Fruit fly (Drosophila melanogaster) whole organism, wandering third instar larva: ENCODE data around the gene CG4325.

Experiments used
- Abd-B ChIP-seq: fragments of >200 bp; optimal IDR thresholded peaks from 2 replicates; lab custom pipeline; 2017; ENCODE audit warnings: missing biosample characterization, missing genetic modification characterization
- CG32264 ChIP-seq: fragments of 200-800 bp; sonication (Bioruptor generic); optimal IDR thresholded peaks from 2 replicates; lab custom pipeline; 2016; ENCODE audit warnings: missing biosample characterization, missing genetic modification characterization
- CG9705 ChIP-seq: fragments of 200-800 bp; sonication (Bioruptor generic); optimal IDR thresholded peaks from 2 replicates; lab custom pipeline; 2018; ENCODE audit warnings: missing biosample characterization, mild to moderate bottlenecking, missing genetic modification characterization
- CrebA ChIP-seq: fragments of 200-800 bp; sonication (Bioruptor generic); optimal IDR thresholded peaks from 2 replicates; lab custom pipeline; 2016; ENCODE audit warnings: missing biosample characterization, mild to moderate bottlenecking, missing genetic modification characterization, borderline replicate concordance
- Dfd ChIP-seq: fragments of >200 bp; optimal IDR thresholded peaks from 2 replicates; lab custom pipeline; 2017; ENCODE audit warnings: missing biosample characterization, missing genetic modification characterization
- Dif ChIP-seq: fragments of 200-275, 200-300 bp; sonication (Bioruptor generic); optimal IDR thresholded peaks from 2 replicates; lab custom pipeline; 2018; ENCODE audit warnings: missing biosample characterization, missing genetic modification characterization; ENCODE audit not compliant: partially characterized antibody
- GATAd ChIP-seq: sonication (Bioruptor generic); optimal IDR thresholded peaks from 2 replicates; lab custom pipeline; 2016; ENCODE audit warnings: missing biosample characterization, missing genetic modification characterization
- HLH106 ChIP-seq: fragments of 200-800 bp; optimal IDR thresholded peaks from 3 replicates; lab custom pipeline; 2019; ENCODE audit warnings: missing biosample characterization, mild to moderate bottlenecking, missing genetic modification characterization, moderate library complexity
- Hnf4 ChIP-seq: fragments of 200-800 bp; sonication (Bioruptor generic); optimal IDR thresholded peaks from 2 replicates; lab custom pipeline; 2016; ENCODE audit warnings: missing biosample characterization, mild to moderate bottlenecking, missing genetic modification characterization
- Hr78 ChIP-seq: fragments of >200 bp; optimal IDR thresholded peaks from 2 replicates; lab custom pipeline; 2017; ENCODE audit warnings: missing biosample characterization, missing genetic modification characterization
- Hr83 ChIP-seq: fragments of 200-300 bp; sonication (Bioruptor generic); optimal IDR thresholded peaks from 2 replicates; lab custom pipeline; 2016; ENCODE audit warnings: missing biosample characterization, mild to moderate bottlenecking, missing genetic modification characterization, moderate library complexity; ENCODE audit not compliant: poor library complexity, severe bottlenecking
- Jra ChIP-seq: sonication (Bioruptor generic); optimal IDR thresholded peaks from 2 replicates; lab custom pipeline; 2016; ENCODE audit warnings: missing biosample characterization, missing genetic modification characterization
- Mio ChIP-seq: sonication (Bioruptor generic); optimal IDR thresholded peaks from 2 replicates; lab custom pipeline; 2016; ENCODE audit warnings: missing biosample characterization, missing genetic modification characterization
- Myc ChIP-seq: fragments of >200 bp; optimal IDR thresholded peaks from 2 replicates; lab custom pipeline; 2017
- N ChIP-seq: fragments of >200 bp; optimal IDR thresholded peaks from 2 replicates; lab custom pipeline; 2018; ENCODE audit warnings: missing biosample characterization, missing external identifiers, missing genetic modification characterization
- OdsH ChIP-seq: fragments of 200-800 bp; sonication (Bioruptor generic); optimal IDR thresholded peaks from 2 replicates; lab custom pipeline; 2016; ENCODE audit warnings: missing biosample characterization, mild to moderate bottlenecking, missing genetic modification characterization
- Rel ChIP-seq, 2 experiments: fragments of 200-800 bp; sonication (Bioruptor generic) in 1 of 2; optimal IDR thresholded peaks; 2 replicates in 1 of 2; 3 replicates in 1 of 2; lab custom pipeline; 2016 to 2019; ENCODE audit warnings: mild to moderate bottlenecking in 2 of 2, missing biosample characterization in 2 of 2, missing genetic modification characterization in 2 of 2, moderate library complexity in 1 of 2
- Sp1 ChIP-seq: fragments of 200-800 bp; sonication (Bioruptor generic); optimal IDR thresholded peaks from 3 replicates; lab custom pipeline; 2019; ENCODE audit warnings: missing biosample characterization, mild to moderate bottlenecking, missing genetic modification characterization, moderate library complexity
- Vsx2 ChIP-seq: fragments of 200-300, 225-300 bp; sonication (Bioruptor generic); optimal IDR thresholded peaks from 2 replicates; lab custom pipeline; 2018; ENCODE audit warnings: missing biosample characterization, missing genetic modification characterization; ENCODE audit not compliant: partially characterized antibody
- br ChIP-seq: fragments of 200-800 bp; sonication (Bioruptor generic); optimal IDR thresholded peaks from 2 replicates; lab custom pipeline; 2016; ENCODE audit warnings: missing biosample characterization, missing genetic modification characterization
- brk ChIP-seq: fragments of 200-800 bp; sonication (Bioruptor generic); optimal IDR thresholded peaks from 2 replicates; lab custom pipeline; 2016; ENCODE audit warnings: missing biosample characterization, mild to moderate bottlenecking, missing genetic modification characterization
- dl ChIP-seq, 2 experiments: fragments of 175-275, 200-275 bp in 1 of 2; fragments of 200-275 bp in 1 of 2; sonication (Bioruptor generic); optimal IDR thresholded peaks; lab custom pipeline; 2018; ENCODE audit warnings: mild to moderate bottlenecking in 2 of 2, missing biosample characterization in 2 of 2, missing genetic modification characterization in 2 of 2, moderate library complexity in 2 of 2; ENCODE audit not compliant: partially characterized antibody in 2 of 2, insufficient read depth in 1 of 2
- dmrt93B ChIP-seq: fragments of 200-800 bp; sonication (Bioruptor generic); optimal IDR thresholded peaks from 2 replicates; lab custom pipeline; 2018; ENCODE audit warnings: missing biosample characterization, mild to moderate bottlenecking, missing genetic modification characterization
- dsf ChIP-seq: sonication (Bioruptor generic); optimal IDR thresholded peaks from 2 replicates; lab custom pipeline; 2016; ENCODE audit warnings: missing biosample characterization, missing genetic modification characterization, borderline replicate concordance
- ey ChIP-seq: fragments of 200-800 bp; sonication (Bioruptor generic); optimal IDR thresholded peaks from 2 replicates; lab custom pipeline; 2016; ENCODE audit warnings: missing biosample characterization, missing genetic modification characterization
- foxo ChIP-seq, 2 experiments: fragments of 200-800 bp; sonication (Bioruptor generic); optimal IDR thresholded peaks; 2 replicates in 1 of 2; 3 replicates in 1 of 2; lab custom pipeline; 2016 to 2017; ENCODE audit warnings: missing biosample characterization in 2 of 2, missing genetic modification characterization in 2 of 2
- fru ChIP-seq: fragments of 200-800 bp; sonication (Bioruptor generic); optimal IDR thresholded peaks from 3 replicates; lab custom pipeline; 2016; ENCODE audit warnings: missing biosample characterization, mild to moderate bottlenecking, missing genetic modification characterization
- h ChIP-seq: fragments of 200-800 bp; sonication (Bioruptor generic); optimal IDR thresholded peaks from 3 replicates; lab custom pipeline; 2016; ENCODE audit warnings: missing biosample characterization, mild to moderate bottlenecking, missing genetic modification characterization
- jim ChIP-seq: fragments of 175-275, 200-325 bp; sonication (Bioruptor generic); optimal IDR thresholded peaks from 2 replicates; lab custom pipeline; 2016; ENCODE audit warnings: missing biosample characterization, mild to moderate bottlenecking, missing genetic modification characterization
- lola ChIP-seq: fragments of >200 bp; optimal IDR thresholded peaks from 2 replicates; lab custom pipeline; 2017; ENCODE audit warnings: missing biosample characterization, missing genetic modification characterization
- pan ChIP-seq: fragments of >200 bp; optimal IDR thresholded peaks from 2 replicates; lab custom pipeline; 2017
- psq ChIP-seq: fragments of 200-800 bp; sonication (Bioruptor generic); optimal IDR thresholded peaks from 3 replicates; lab custom pipeline; 2017; ENCODE audit warnings: missing biosample characterization, mild to moderate bottlenecking, missing genetic modification characterization, moderate library complexity
- rgr ChIP-seq: fragments of 200-800 bp; sonication (Bioruptor generic); optimal IDR thresholded peaks from 3 replicates; lab custom pipeline; 2016; ENCODE audit warnings: missing biosample characterization, mild to moderate bottlenecking, missing genetic modification characterization
- sage ChIP-seq: fragments of 200-800 bp; sonication (Bioruptor generic); optimal IDR thresholded peaks from 2 replicates; lab custom pipeline; 2016; ENCODE audit warnings: missing biosample characterization, mild to moderate bottlenecking, missing genetic modification characterization
- sv ChIP-seq: fragments of 200-800 bp; sonication (Bioruptor generic); optimal IDR thresholded peaks from 3 replicates; lab custom pipeline; 2016; ENCODE audit warnings: missing biosample characterization, missing genetic modification characterization
- tai ChIP-seq: sonication (Bioruptor generic); optimal IDR thresholded peaks from 2 replicates; lab custom pipeline; 2016; ENCODE audit warnings: missing biosample characterization, missing genetic modification characterization
- usp ChIP-seq: fragments of >200 bp; optimal IDR thresholded peaks from 2 replicates; lab custom pipeline; 2017; ENCODE audit warnings: missing biosample characterization, missing genetic modification characterization
- woc ChIP-seq: sonication (Bioruptor generic); optimal IDR thresholded peaks from 2 replicates; lab custom pipeline; 2016; ENCODE audit warnings: missing biosample characterization, mild to moderate bottlenecking, missing genetic modification characterization

CG4325 gene

dm6 chrX:2069787-2070707 is 26.4 kb upstream of the CG4325 start:
- TF ChIP-seq Hnf4 (GFP tag; lab: Kevin White, UChicago) (no peak), Rel (GFP tag; optimal IDR thresholded peaks at IDR 0.05; lab: Kevin White, UChicago) (peak; percentile 17), Rel (tag; optimal IDR thresholded peaks at IDR 0.05; lab: Kevin White, UChicago) (no peak)

dm6 chrX:2068292-2068691 is 24.7 kb upstream of the CG4325 start, which contains the start of gene CG4194:
CG4194 (plus strand) TSS chrX:2068592.
- TF ChIP-seq ey (no peak), HLH106 (no peak), sv (GFP tag; lab: Kevin White, UChicago) (no peak), CG9705 (GFP tag; lab: Kevin White, UChicago) (no peak), Hr78 (GFP tag; lab: Kevin White, UChicago) (no peak), tai (no peak), brk (GFP tag; lab: Kevin White, UChicago) (no peak), N (no peak), Abd-B (GFP tag; lab: Kevin White, UChicago) (no peak), h (GFP tag; lab: Kevin White, UChicago) (no peak)
- TF ChIP-seq, all 38 proteins: peak for 0

- TF ChIP-seq Dif (no peak), foxo (GFP tag; optimal IDR thresholded peaks at IDR 0.05; lab: Kevin White, UChicago) (no peak), h (GFP tag; lab: Kevin White, UChicago) (no peak), ey (no peak), woc (GFP tag; lab: Kevin White, UChicago) (no peak), HLH106 (no peak), rgr (GFP tag; lab: Kevin White, UChicago) (no peak), Mio (GFP tag; lab: Kevin White, UChicago) (no peak), fru (GFP tag; lab: Kevin White, UChicago) (no peak), GATAd (GFP tag; lab: Kevin White, UChicago) (no peak), br (no peak), CG32264 (GFP tag; lab: Kevin White, UChicago) (no peak), Myc (lab: Kevin White, UChicago) (no peak), pan (lab: Kevin White, UChicago) (no peak), psq (GFP tag; lab: Kevin White, UChicago) (no peak), dsf (GFP tag; lab: Kevin White, UChicago) (no peak)
Measured at dm6 chrX:2066259-2066658, 22.6 kb upstream of the CG4325 start, which contains the start of gene CG14054. CG14054 (minus strand) TSS chrX:2066359.

dm6 chrX:2065073-2065472 is 21.5 kb upstream of the CG4325 start, which contains the start of gene CG4281:
CG4281 (minus strand) TSS chrX:2065142.
- TF ChIP-seq OdsH (GFP tag; lab: Kevin White, UChicago) (no peak), h (GFP tag; lab: Kevin White, UChicago) (peak; percentile 29), dmrt93B (GFP tag; lab: Kevin White, UChicago) (no peak), usp (no peak), tai (no peak), foxo (GFP tag; optimal IDR thresholded peaks at IDR 0.05; lab: Kevin White, UChicago) (no peak), rgr (GFP tag; lab: Kevin White, UChicago) (no peak), N (no peak), CrebA (no peak), psq (GFP tag; lab: Kevin White, UChicago) (no peak), fru (GFP tag; lab: Kevin White, UChicago) (peak; percentile 2), Dif (no peak), CG9705 (GFP tag; lab: Kevin White, UChicago) (no peak), lola (GFP tag; lab: Kevin White, UChicago) (no peak), HLH106 (no peak), sage (GFP tag; lab: Kevin White, UChicago) (no peak), GATAd (GFP tag; lab: Kevin White, UChicago) (no peak), Mio (GFP tag; lab: Kevin White, UChicago) (no peak), sv (GFP tag; lab: Kevin White, UChicago) (no peak), Hnf4 (GFP tag; lab: Kevin White, UChicago) (no peak), Rel (GFP tag; optimal IDR thresholded peaks at IDR 0.05; lab: Kevin White, UChicago) (no peak), Rel (tag; optimal IDR thresholded peaks at IDR 0.05; lab: Kevin White, UChicago) (no peak), Hr78 (GFP tag; lab: Kevin White, UChicago) (no peak), Myc (lab: Kevin White, UChicago) (peak; percentile 83), woc (GFP tag; lab: Kevin White, UChicago) (peak; percentile 58), Jra (GFP tag; lab: Kevin White, UChicago) (no peak), Dfd (GFP tag; lab: Kevin White, UChicago) (no peak), ey (no peak), Vsx2 (no peak), brk (GFP tag; lab: Kevin White, UChicago) (no peak), CG32264 (GFP tag; lab: Kevin White, UChicago) (no peak), Sp1 (peak; percentile 6), pan (lab: Kevin White, UChicago) (no peak), dsf (GFP tag; lab: Kevin White, UChicago) (no peak), Abd-B (GFP tag; lab: Kevin White, UChicago) (no peak), jim (GFP tag; lab: Kevin White, UChicago) (no peak), dl (GFP tag; optimal IDR thresholded peaks at IDR 0.05; lab: Kevin White, UChicago; ENCODE audit: insufficient read depth in 1 of 2, partially characterized antibody in 2 of 2) (no peak), Hr83 (no peak)
